Worm (Caenorhabditis elegans) whole organism, L1 larva: ENCODE data around the gene C27D9.2.

ENCODE experiments used
- C04F5.9 ChIP-seq: sonication (generic microtip); optimal IDR thresholded peaks from 2 replicates; lab custom pipeline; 2016; ENCODE audit warnings: missing genetic modification characterization, missing compliant biosample characterization
- Y116A8C.19 ChIP-seq: sonication (generic microtip); optimal IDR thresholded peaks from 2 replicates; lab custom pipeline; 2016; ENCODE audit warnings: missing compliant biosample characterization, missing genetic modification characterization, borderline replicate concordance
- aha-1 ChIP-seq: fragments of 150-350 bp; optimal IDR thresholded peaks from 2 replicates; lab custom pipeline; 2014; ENCODE audit warnings: missing biosample characterization, missing genetic modification characterization
- alr-1 ChIP-seq: fragments of 200-800 bp; sonication (Bioruptor generic); optimal IDR thresholded peaks from 2 replicates; lab custom pipeline; 2018; ENCODE audit warnings: borderline replicate concordance, mild to moderate bottlenecking, missing genetic modification characterization, missing compliant biosample characterization
- ama-1 ChIP-seq: fragments of 150-350 bp; optimal IDR thresholded peaks from 2 replicates; lab custom pipeline; 2014
- blmp-1 ChIP-seq: fragments of 150-350 bp; optimal IDR thresholded peaks from 2 replicates; lab custom pipeline; 2014; ENCODE audit warnings: missing biosample characterization, missing genetic modification characterization
- ceh-63 ChIP-seq: fragments of 200-800 bp; sonication (Bioruptor generic); optimal IDR thresholded peaks from 2 replicates; lab custom pipeline; 2018; ENCODE audit warnings: mild to moderate bottlenecking, missing genetic modification characterization, missing compliant biosample characterization
- ceh-8 ChIP-seq: fragments of 200-800 bp; sonication (Bioruptor generic); optimal IDR thresholded peaks from 2 replicates; lab custom pipeline; 2018; ENCODE audit warnings: mild to moderate bottlenecking, missing genetic modification characterization, moderate library complexity, missing compliant biosample characterization
- ceh-90 ChIP-seq: sonication (generic microtip); optimal IDR thresholded peaks from 2 replicates; lab custom pipeline; 2016; ENCODE audit warnings: missing genetic modification characterization, missing compliant biosample characterization
- dsc-1 ChIP-seq: sonication (generic microtip); optimal IDR thresholded peaks from 2 replicates; lab custom pipeline; 2016; ENCODE audit warnings: mild to moderate bottlenecking, missing genetic modification characterization, missing compliant biosample characterization
- efl-1 ChIP-seq, 4 experiments: fragments of 150-350 bp; optimal IDR thresholded peaks in 3 of 4; peaks in 1 of 4; 1 replicate in 1 of 4; 2 replicates in 3 of 4; lab custom pipeline; 2014; ENCODE audit warnings: missing biosample characterization in 2 of 4, missing genetic modification characterization in 2 of 4, missing genetic modification reagents in 2 of 4
- efl-3 ChIP-seq: fragments of 200-800 bp; sonication (Bioruptor generic); optimal IDR thresholded peaks from 2 replicates; lab custom pipeline; 2018; ENCODE audit warnings: mild to moderate bottlenecking, missing genetic modification characterization, missing compliant biosample characterization
- egl-13 ChIP-seq: sonication (generic microtip); optimal IDR thresholded peaks from 2 replicates; lab custom pipeline; 2016; ENCODE audit warnings: missing genotype, missing genetic modification reagents, missing genetic modification characterization, missing compliant biosample characterization
- egl-27 ChIP-seq, 2 experiments: fragments of 150-350 bp in 1 of 2; sonication (generic microtip); optimal IDR thresholded peaks; 3 replicates each; lab custom pipeline; 2017 to 2018; ENCODE audit warnings: missing biosample characterization in 2 of 2, missing genetic modification characterization in 2 of 2, missing genetic modification reagents in 2 of 2
- fkh-10 ChIP-seq: sonication (generic microtip); optimal IDR thresholded peaks from 2 replicates; lab custom pipeline; 2017; ENCODE audit warnings: missing biosample characterization, missing genetic modification reagents, missing genetic modification characterization
- fos-1 ChIP-seq: fragments of 150-350 bp; optimal IDR thresholded peaks from 2 replicates; lab custom pipeline; 2014; ENCODE audit warnings: missing biosample characterization, missing genetic modification characterization
- irx-1 ChIP-seq: sonication (generic microtip); optimal IDR thresholded peaks from 2 replicates; lab custom pipeline; 2016; ENCODE audit warnings: missing genetic modification characterization, missing compliant biosample characterization
- isw-1 ChIP-seq: fragments of 200-800 bp; sonication (Bioruptor generic); IDR thresholded peaks from 2 replicates; pipeline ENCODE4 v1.3.6; 2022; ENCODE audit warnings: missing genetic modification characterization, missing compliant biosample characterization
- lin-13 ChIP-seq: fragments of 150-350 bp; optimal IDR thresholded peaks from 2 replicates; lab custom pipeline; 2014; ENCODE audit warnings: missing biosample characterization, missing genetic modification reagents, missing genetic modification characterization
- lin-14 ChIP-seq: fragments of 200-800 bp; sonication (Bioruptor generic); optimal IDR thresholded peaks from 2 replicates; lab custom pipeline; 2018; ENCODE audit warnings: mild to moderate bottlenecking, missing genetic modification characterization, moderate library complexity, missing compliant biosample characterization
- lin-15B ChIP-seq: fragments of 150-350 bp; sonication (generic microtip); optimal IDR thresholded peaks from 3 replicates; lab custom pipeline; 2014; ENCODE audit warnings: missing biosample characterization, missing genetic modification characterization
- lin-35 ChIP-seq, 2 experiments: fragments of 150-350 bp; optimal IDR thresholded peaks; 2 replicates each; lab custom pipeline; 2014; ENCODE audit warnings: missing biosample characterization in 2 of 2, missing genetic modification characterization in 2 of 2, missing genetic modification reagents in 2 of 2
- lsy-2 ChIP-seq, 2 experiments: fragments of 150-350 bp; optimal IDR thresholded peaks; 2 replicates each; lab custom pipeline; 2014; ENCODE audit warnings: missing biosample characterization in 2 of 2, missing genetic modification characterization in 2 of 2
- mab-9 ChIP-seq: fragments of 200-800 bp; sonication (Bioruptor generic); IDR thresholded peaks from 2 replicates; pipeline ENCODE4 v1.3.6; 2022; ENCODE audit warnings: missing genetic modification reagents, missing genetic modification characterization, missing compliant biosample characterization
- mdl-1 ChIP-seq, 2 experiments: fragments of 150-350 bp; optimal IDR thresholded peaks; 2 replicates each; lab custom pipeline; 2014 to 2017; ENCODE audit warnings: missing biosample characterization in 2 of 2, missing genetic modification characterization in 2 of 2, inconsistent platforms in 1 of 2
- mef-2 ChIP-seq: fragments of 150-350 bp; optimal IDR thresholded peaks from 2 replicates; lab custom pipeline; 2014; ENCODE audit warnings: missing biosample characterization, missing genetic modification characterization
- mep-1 ChIP-seq: fragments of 150-350 bp; optimal IDR thresholded peaks from 2 replicates; lab custom pipeline; 2014; ENCODE audit warnings: missing biosample characterization, missing genetic modification characterization
- nhr-11 ChIP-seq: fragments of 150-350 bp; optimal IDR thresholded peaks from 2 replicates; lab custom pipeline; 2014; ENCODE audit warnings: missing biosample characterization, missing genetic modification characterization
- nhr-19 ChIP-seq: fragments of 200-800 bp; sonication (Bioruptor generic); conservative IDR thresholded peaks from 2 replicates; pipeline ENCODE4 v1.3.6; 2022; ENCODE audit warnings: missing genetic modification characterization, missing compliant biosample characterization
- nhr-20 ChIP-seq: sonication (generic microtip); optimal IDR thresholded peaks from 2 replicates; lab custom pipeline; 2016; ENCODE audit warnings: mild to moderate bottlenecking, missing genetic modification characterization, missing compliant biosample characterization
- nhr-28 ChIP-seq: fragments of 150-350 bp; optimal IDR thresholded peaks from 2 replicates; lab custom pipeline; 2014; ENCODE audit warnings: missing biosample characterization, missing genetic modification characterization
- nhr-47 ChIP-seq: sonication (generic microtip); optimal IDR thresholded peaks from 2 replicates; lab custom pipeline; 2016; ENCODE audit warnings: mild to moderate bottlenecking, missing genetic modification characterization, moderate library complexity, missing compliant biosample characterization
- nhr-76 ChIP-seq: sonication (generic microtip); optimal IDR thresholded peaks from 2 replicates; lab custom pipeline; 2017; ENCODE audit warnings: missing biosample characterization, missing genetic modification characterization
- nhr-77 ChIP-seq: fragments of 150-350 bp; optimal IDR thresholded peaks from 2 replicates; lab custom pipeline; 2014; ENCODE audit warnings: missing biosample characterization, missing genetic modification characterization
- nhr-85 ChIP-seq: sonication (generic microtip); peaks from one replicate; lab custom pipeline; 2016; ENCODE audit warnings: missing genetic modification characterization, inconsistent platforms, missing compliant biosample characterization
- pax-3 ChIP-seq: fragments of 200-800 bp; sonication (Bioruptor generic); optimal IDR thresholded peaks from 2 replicates; lab custom pipeline; 2018; ENCODE audit warnings: mild to moderate bottlenecking, missing genetic modification characterization, moderate library complexity, missing compliant biosample characterization
- rnt-1 ChIP-seq: sonication (generic microtip); optimal IDR thresholded peaks from 2 replicates; lab custom pipeline; 2016; ENCODE audit warnings: mild to moderate bottlenecking, missing genetic modification characterization, moderate library complexity, missing compliant biosample characterization
- skn-1 ChIP-seq: fragments of 150-350 bp; optimal IDR thresholded peaks from 2 replicates; lab custom pipeline; 2014; ENCODE audit warnings: missing biosample characterization, missing genetic modification characterization
- snu-23 ChIP-seq: sonication (generic microtip); optimal IDR thresholded peaks from 2 replicates; lab custom pipeline; 2016; ENCODE audit warnings: missing genetic modification characterization, missing compliant biosample characterization
- sptf-1 ChIP-seq: fragments of 150-350 bp; optimal IDR thresholded peaks from 2 replicates; lab custom pipeline; 2014; ENCODE audit warnings: missing biosample characterization, missing genetic modification characterization
- sup-37 ChIP-seq: fragments of 200-800 bp; sonication (Bioruptor generic); optimal IDR thresholded peaks from 2 replicates; lab custom pipeline; 2018; ENCODE audit warnings: mild to moderate bottlenecking, missing genetic modification characterization, missing compliant biosample characterization
- swsn-7 ChIP-seq: sonication (generic microtip); optimal IDR thresholded peaks from 2 replicates; lab custom pipeline; 2016; ENCODE audit warnings: missing genetic modification characterization, missing compliant biosample characterization
- tlp-1 ChIP-seq: fragments of 150-350 bp; optimal IDR thresholded peaks from 2 replicates; lab custom pipeline; 2014; ENCODE audit warnings: missing biosample characterization, missing genetic modification characterization
- unc-30 ChIP-seq: sonication (generic microtip); optimal IDR thresholded peaks from 2 replicates; lab custom pipeline; 2017; ENCODE audit warnings: missing biosample characterization, missing genetic modification characterization
- unc-62 ChIP-seq: fragments of 150-350 bp; optimal IDR thresholded peaks from 2 replicates; lab custom pipeline; 2014; ENCODE audit warnings: missing biosample characterization, missing genetic modification reagents, missing genetic modification characterization
- vab-15 ChIP-seq: sonication (generic microtip); optimal IDR thresholded peaks from 2 replicates; lab custom pipeline; 2017; ENCODE audit warnings: missing genotype, mild to moderate bottlenecking, missing genetic modification characterization, missing compliant biosample characterization
- ztf-4 ChIP-seq: fragments of 150-350 bp; optimal IDR thresholded peaks from 2 replicates; lab custom pipeline; 2014; ENCODE audit warnings: missing biosample characterization, missing genetic modification characterization

Gene C27D9.2

ce11 chrII:4800524-4800923 lies 43.9 kb upstream of the C27D9.2 start:
- TF ChIP-seq nhr-28 (tag; lab: Kevin White, UChicago) (no peak), C04F5.9 (tag; lab: Kevin White, UChicago) (no peak), fos-1 (no peak), ceh-8 (no peak), nhr-20 (tag; lab: Kevin White, UChicago) (no peak), ceh-63 (GFP tag; lab: Kevin White, UChicago) (no peak), nhr-47 (tag; lab: Kevin White, UChicago) (no peak), lin-35 (GFP tag; optimal IDR thresholded peaks at IDR 0.05; lab: Kevin White, UChicago) (no peak), dsc-1 (no peak), unc-30 (tag; lab: Kevin White, UChicago) (no peak), tlp-1 (no peak), mep-1 (no peak), rnt-1 (tag; lab: Kevin White, UChicago) (no peak), ama-1 (no peak), lin-15B (tag; lab: Kevin White, UChicago) (no peak), sptf-1 (tag; lab: Kevin White, UChicago) (no peak), nhr-76 (tag; lab: Kevin White, UChicago) (no peak)

DNA sequence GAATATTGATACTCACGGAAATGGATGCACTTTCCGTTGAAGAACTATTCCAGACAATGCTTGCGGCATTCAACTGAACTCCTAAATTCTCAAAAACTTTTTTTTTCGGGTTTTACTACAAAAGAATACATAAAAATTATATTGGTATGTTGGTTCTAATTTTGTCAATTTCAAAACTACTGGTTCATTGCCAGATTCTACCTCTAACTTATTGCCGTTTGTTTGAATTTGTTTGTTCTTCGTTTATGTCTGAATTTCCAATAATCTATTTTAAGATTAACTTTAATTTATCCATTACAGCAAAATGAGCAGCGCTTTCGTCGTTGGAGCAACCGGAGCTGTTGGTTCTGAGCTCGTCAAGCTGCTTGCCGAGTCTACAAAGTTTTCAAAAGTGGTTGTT lies 40.4 kb upstream of the C27D9.2 start, which contains the start of gene C33F10.14:
Gene C33F10.14 (plus strand): TSS at position 301 of the 400 bp plus-strand sequence.
- no peak for TF ChIP-seq nhr-11 (tag; lab: Kevin White, UChicago)
- TF ChIP-seq mef-2 (tag; lab: Kevin White, UChicago) = no peak
- no peak for TF ChIP-seq fkh-10 (GFP tag; lab: Kevin White, UChicago)
- TF ChIP-seq lin-13 = no peak

ce11 chrII:4795461-4795860 lies 38.8 kb upstream of the C27D9.2 start, which contains the start of gene C33F10.4:
C33F10.4 (plus strand) TSS chrII:4795761.
- TF ChIP-seq pax-3 (tag; lab: Kevin White, UChicago) (no peak), lsy-2 (tag; optimal IDR thresholded peaks at IDR 0.05; lab: Kevin White, UChicago) (no peak), sptf-1 (tag; lab: Kevin White, UChicago) (no peak), nhr-85 (tag; lab: Kevin White, UChicago) (no peak), unc-30 (tag; lab: Kevin White, UChicago) (no peak), ceh-8 (no peak), swsn-7 (no peak), Y116A8C.19 (tag; lab: Kevin White, UChicago) (no peak), skn-1 (no peak), egl-27 (tag; optimal IDR thresholded peaks at IDR 0.05; lab: Kevin White, UChicago) (no peak), mdl-1 (tag; optimal IDR thresholded peaks at IDR 0.05; lab: Kevin White, UChicago) (no peak), efl-1 (optimal IDR thresholded peaks at IDR 0.05; lab: Kevin White, UChicago) (no peak), efl-1 (GFP tag; optimal IDR thresholded peaks at IDR 0.05 in 1 of 2; lab: Kevin White, UChicago) (no peak), nhr-77 (tag; lab: Kevin White, UChicago) (no peak), blmp-1 (tag; lab: Kevin White, UChicago) (no peak), vab-15 (no peak), nhr-20 (tag; lab: Kevin White, UChicago) (no peak), ztf-4 (tag; lab: Kevin White, UChicago) (no peak), snu-23 (GFP tag; lab: Kevin White, UChicago) (no peak), sup-37 (GFP tag; lab: Kevin White, UChicago) (no peak)

ce11 chrII:4793320-4793719 lies 36.7 kb upstream of the C27D9.2 start:
- TF ChIP-seq mdl-1 (tag; optimal IDR thresholded peaks at IDR 0.05; lab: Kevin White, UChicago) (no peak), skn-1 (no peak), isw-1 (GFP tag; lab: Robert Waterston, UW) (no peak), sup-37 (GFP tag; lab: Kevin White, UChicago) (no peak), unc-62 (GFP tag; lab: Kevin White, UChicago) (no peak), fkh-10 (GFP tag; lab: Kevin White, UChicago) (no peak), nhr-19 (GFP tag; lab: Robert Waterston, UW) (no peak), aha-1 (tag; lab: Kevin White, UChicago) (no peak), ceh-90 (tag; lab: Kevin White, UChicago) (no peak), egl-13 (tag; lab: Kevin White, UChicago) (no peak), efl-3 (GFP tag; lab: Kevin White, UChicago) (no peak), pax-3 (tag; lab: Kevin White, UChicago) (no peak), mab-9 (GFP tag; lab: Robert Waterston, UW) (no peak), irx-1 (tag; lab: Kevin White, UChicago) (no peak), lin-14 (GFP tag; lab: Kevin White, UChicago) (no peak), alr-1 (tag; lab: Kevin White, UChicago) (no peak)
